Worm (Caenorhabditis elegans) whole organism, dauer: ENCODE results near the gene C25E10.12.

Source experiments
- unc-62 ChIP-seq: sonication (generic microtip); optimal IDR thresholded peaks from 2 replicates; lab custom pipeline; 2017; ENCODE audit warnings: missing biosample characterization, missing genetic modification reagents, missing genetic modification characterization

The C25E10.12 gene

DNA sequence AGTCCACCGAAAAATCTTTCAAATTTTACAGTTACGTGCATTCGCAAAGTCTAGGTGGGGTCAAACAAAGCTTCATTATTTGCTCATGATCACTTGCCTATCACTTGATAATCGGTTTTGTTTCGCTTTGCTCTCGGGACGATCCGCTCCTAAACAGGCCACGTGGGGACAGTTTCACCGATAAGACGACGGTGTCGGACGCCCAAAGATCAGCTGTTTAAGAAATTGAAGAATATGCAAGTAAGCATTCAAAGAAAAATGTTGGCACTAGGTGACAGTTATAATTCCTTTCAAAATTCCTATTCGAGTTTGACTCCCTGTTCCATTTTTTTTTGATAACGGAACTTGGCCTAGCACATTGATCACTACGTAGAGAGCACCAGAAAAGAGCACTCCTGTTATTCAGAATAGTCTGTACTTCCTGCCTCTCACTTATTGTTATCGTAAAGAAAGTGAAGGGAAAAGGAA lies 17.8 kb upstream of the C25E10.12 start:
- TF ChIP-seq unc-62 (GFP tag; lab: Kevin White, UChicago): no peak

DNA sequence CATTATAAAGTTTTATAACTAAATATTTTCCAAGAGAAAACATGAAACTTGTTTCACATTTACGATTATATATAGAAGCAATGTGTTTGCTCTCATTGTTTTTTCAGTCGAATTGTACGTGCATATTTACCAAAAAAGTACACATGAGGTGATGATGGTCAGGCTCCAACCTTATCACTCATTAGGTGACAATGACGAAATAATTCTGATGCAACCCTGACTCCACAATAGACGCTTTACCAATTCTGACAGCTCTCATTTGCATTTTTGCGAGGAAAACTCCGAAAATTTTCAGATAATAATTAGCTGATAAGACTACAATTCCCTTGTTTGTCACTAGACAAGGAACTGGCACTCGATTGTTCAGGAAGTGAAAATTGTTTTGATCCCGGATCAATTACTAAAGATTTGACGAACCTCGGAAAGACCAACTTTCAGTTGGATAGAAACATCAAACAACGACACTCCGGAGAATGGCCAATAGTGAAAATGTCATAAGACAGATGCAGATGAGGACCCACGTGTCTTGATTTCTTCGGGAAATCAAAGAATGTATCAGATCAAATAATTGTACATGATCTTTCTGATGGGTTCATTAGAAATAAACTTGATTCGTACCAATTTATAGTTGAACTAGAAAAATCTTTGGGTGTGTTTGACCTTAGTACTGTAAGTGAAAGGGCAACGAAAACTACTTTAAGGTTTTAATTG lies 16.7 kb upstream of the C25E10.12 start:
- no peak for TF ChIP-seq unc-62 (GFP tag; lab: Kevin White, UChicago)

DNA sequence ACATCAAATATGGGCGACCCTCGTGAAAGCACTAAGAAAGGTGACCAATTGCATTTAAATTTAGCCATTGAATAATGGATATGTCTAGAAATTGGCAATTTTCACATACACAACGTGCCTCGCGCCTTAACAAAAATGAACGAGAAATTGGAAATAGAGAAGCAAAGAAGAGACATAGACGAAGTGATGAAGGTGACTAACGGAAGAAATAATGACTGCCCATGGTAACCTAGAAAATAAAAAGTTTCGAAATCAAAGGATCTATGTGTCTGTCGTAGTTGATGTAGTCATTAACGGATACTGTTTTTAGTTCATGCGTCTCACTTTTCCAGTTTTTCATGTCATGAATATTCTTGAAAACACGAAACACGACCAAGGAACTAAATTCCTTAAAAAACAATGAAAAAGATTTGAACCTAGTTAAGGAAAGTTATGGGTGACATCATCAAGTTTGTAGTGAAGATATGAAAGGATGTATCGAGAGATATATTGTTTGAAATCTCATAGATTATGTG lies 15.9 kb upstream of the C25E10.12 start:
- TF ChIP-seq unc-62 (GFP tag; lab: Kevin White, UChicago): no peak

DNA sequence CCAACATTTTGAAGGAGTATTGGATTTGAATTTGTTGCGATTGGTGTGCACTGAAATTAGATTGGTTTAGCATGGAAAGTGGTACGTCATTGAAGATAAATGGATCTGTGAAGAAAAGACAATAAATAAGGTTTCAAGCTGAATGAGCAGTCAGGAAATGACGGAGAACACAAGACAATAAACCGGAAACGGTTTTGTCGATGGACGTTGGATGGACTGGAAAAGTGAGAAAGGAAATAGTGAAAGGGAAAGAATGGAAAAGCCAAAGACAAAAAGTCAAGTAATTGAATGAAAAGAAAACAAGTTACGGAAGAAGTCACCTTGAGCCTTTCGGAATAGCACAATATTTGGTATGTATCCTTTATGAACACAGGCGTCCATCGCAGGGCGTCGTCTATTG lies 14.0 kb upstream of the C25E10.12 start, which contains the start of gene T27E4.7:
Gene T27E4.7 (minus strand): TSS at position 50 of the 400 bp plus-strand sequence.
- no peak for TF ChIP-seq unc-62 (GFP tag; lab: Kevin White, UChicago)

DNA sequence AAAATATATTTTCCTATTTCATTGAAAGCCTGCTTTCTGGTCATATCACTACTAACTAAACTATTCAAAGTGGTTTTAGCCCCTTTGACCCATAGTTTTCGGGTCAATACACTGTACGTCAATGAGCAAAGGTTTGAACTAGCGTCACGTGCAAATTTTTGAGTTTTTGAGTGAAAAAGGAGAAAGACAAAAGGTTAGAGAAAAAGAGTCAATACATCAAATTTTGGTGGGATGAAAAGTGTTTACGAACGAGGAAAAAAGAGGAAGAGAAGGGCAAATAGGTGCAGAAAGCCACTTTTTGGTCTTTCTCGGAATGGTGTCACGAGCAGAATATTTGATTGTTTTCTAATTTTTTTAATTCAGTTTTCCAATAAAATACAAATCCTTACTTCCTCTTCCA lies 13.6 kb upstream of the C25E10.12 start:
- TF ChIP-seq unc-62 (GFP tag; lab: Kevin White, UChicago): no peak

DNA sequence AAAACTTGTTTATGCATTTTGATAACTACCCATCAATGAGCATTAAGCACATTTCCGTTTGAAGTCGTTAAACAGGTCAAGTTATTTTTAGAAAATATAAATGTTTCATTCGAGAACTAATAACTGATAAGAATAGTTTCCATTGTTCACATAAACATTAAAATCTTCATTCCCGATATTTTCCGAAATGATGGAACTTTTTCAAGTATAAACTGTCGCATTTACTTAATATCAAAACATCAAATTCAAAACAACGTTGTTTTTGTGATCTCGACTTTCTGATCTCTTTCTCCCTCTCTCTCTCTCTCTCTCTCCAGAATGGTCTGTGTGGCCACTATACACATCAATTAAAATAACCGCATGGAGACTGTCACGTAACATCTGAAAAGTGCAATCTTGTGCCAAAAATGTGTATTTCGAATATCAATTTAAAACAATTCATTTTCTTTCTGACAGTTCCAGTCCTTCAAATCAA lies 12.2 kb upstream of the C25E10.12 start:
- no peak for TF ChIP-seq unc-62 (GFP tag; lab: Kevin White, UChicago)

DNA sequence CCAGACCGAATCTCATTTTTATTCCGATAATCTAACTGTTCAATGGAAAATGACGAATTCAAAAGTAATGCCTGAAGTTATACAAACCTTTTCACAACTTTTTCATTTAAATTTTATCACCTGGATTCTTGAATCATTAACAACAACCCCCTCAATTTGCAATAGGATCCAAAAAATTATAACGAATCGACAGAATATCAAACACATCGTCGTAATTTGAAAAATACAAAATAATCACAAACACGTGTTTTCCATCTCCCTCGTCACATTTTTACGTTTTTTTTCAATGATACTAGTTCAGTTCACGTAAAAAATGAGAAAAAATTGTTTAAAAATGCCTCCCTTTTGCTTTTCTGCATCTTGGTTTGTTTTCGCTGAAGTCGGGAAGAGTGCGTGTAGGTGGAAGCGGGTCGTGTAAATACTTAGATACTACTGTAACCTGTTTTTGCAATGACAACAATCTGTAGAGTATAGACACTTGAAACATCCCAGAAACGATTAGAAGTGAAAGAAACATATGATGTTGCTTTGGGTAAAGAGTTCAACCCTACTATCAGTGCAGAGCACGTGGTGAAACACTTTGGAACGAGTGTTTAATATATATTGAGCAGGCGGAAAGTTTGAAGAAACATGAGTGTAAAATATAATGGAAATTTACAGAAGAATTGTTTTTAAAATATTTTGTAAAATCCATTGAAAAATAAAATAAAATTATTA lies 11.2 kb upstream of the C25E10.12 start, which contains the start of gene oac-50:
Gene oac-50 (minus strand): TSS at position 219 of the 717 bp plus-strand sequence.
- TF ChIP-seq unc-62 (GFP tag; lab: Kevin White, UChicago): no peak

DNA sequence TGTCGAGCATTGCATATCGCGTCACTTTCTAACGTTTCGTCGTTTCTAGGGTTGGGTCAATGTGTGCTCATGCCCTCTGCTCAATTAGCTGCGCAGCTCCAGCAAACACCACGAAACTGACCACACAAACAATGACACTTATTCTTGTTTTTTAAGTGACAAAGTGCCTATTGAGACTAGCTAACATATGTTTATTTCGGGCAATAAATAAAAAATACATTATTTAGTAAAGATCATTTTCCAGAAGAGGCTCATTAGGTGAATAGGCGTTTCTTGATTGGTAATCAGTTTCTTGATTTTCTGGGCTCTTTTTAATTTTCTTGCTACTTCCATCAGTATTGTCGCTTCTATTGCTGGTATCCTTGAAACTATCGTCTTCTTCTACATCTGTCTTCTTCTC lies 7.4 kb upstream of the C25E10.12 start, which contains the start of gene T27E4.5:
Gene T27E4.5 (minus strand): TSS at position 101 of the 400 bp plus-strand sequence.
- TF ChIP-seq unc-62 (GFP tag; lab: Kevin White, UChicago): no peak

DNA sequence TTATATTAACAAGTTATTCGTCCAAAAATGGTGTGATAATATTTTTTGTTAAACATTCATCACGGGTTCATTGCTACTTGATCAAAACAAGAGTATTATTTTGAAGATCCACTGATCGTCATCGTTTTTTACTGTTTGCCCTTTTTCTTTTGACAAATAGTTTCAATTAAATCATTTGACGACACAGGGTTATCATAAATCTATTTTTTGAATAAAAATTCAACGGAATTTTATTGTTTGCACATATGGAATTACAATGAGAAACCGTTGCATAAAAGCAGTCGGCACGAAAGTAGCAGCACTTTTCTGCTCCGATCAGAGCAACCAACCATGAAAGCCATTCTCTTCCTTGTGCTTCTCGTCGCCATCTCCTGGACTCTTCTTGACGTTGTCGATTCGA lies 5.4 kb upstream of the C25E10.12 start, which contains the start of gene fip-2:
Gene fip-2 (plus strand): TSS at position 301 of the 400 bp plus-strand sequence.
- TF ChIP-seq unc-62 (GFP tag; lab: Kevin White, UChicago): no peak

DNA sequence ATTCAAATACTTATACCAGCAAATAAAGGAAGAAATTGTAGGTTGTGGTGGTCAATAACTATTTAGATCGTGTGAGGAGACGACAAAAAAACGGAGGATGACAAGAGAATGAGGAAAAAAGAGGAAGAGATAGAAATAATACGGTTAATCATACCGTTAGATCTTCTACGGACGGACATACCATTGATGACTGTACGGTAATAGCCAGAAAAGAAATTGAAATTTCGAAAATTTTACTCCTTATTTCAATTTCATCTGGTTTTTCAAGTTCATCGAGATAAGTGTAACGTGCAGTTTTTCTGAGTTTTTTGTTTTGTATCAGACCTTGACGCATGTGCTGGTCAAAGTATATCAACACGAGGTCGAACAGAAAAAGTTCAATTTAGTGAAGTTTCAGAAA lies 3.7 kb upstream of the C25E10.12 start:
- no peak for TF ChIP-seq unc-62 (GFP tag; lab: Kevin White, UChicago)

DNA sequence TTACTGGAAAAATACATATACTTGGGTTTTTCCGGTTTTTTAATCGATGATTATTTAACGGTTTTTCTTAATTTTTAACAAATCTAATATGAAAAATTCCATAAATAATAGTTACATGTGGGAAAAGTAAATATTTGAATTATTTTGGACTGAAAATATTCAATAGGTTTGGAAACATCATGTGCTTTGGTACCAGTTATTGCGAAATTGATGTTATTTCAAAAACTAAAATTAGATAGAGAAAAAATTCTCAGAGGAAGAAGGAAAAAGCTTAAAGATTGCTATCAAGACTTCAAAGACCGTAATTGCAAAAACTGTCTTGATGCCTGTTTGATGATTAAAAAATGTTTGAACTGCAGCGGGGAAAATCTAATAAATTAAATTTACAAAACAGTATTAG lies 2.8 kb upstream of the C25E10.12 start:
- no peak for TF ChIP-seq unc-62 (GFP tag; lab: Kevin White, UChicago)

DNA sequence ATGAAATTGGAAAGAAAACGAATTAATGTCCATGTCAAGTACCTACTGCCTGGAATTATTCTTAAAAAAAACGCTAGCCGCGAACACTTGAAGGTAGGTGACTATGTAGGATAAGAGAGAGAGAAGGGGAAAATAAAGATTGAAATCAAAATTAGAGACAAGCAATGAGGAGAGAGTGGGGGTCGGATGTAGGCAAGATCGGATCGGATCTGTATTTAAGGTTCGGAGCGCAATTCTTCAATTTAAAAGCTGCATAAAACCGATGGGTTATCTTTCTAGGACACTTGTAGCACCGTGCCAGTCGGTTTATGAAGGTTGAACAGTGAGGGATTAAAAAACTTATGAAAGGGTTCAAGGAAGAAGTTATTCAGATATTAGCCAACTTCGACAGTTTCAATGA lies 893 bp upstream of the C25E10.12 start:
- TF ChIP-seq unc-62 (GFP tag; lab: Kevin White, UChicago): no peak

DNA sequence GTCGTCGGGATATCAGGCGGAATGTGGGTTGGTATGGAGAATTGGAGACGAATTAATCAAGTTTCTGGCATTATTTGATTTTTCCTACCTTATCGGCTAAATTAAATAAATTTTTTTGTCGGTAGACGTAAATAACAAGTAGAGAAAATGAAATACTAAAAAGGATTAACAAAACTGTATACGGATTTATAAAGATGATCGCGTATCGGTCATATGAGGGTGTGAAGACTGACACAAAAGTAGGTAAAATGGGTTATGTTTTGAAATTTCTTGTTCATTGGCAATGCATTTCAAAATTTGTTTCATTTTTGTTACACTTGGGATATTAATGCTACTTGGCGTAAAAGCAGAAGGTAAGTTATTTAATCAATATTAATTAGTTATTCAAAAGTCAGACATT lies 2.8 kb downstream of the C25E10.12 start, which contains the start of the genes C25E10.16 and C25E10.13:
Gene C25E10.16 (minus strand): TSS at position 101 of the 400 bp plus-strand sequence.
Gene C25E10.13 (plus strand): TSS at position 256 of the 400 bp plus-strand sequence.
- TF ChIP-seq unc-62 (GFP tag; lab: Kevin White, UChicago): no peak

DNA sequence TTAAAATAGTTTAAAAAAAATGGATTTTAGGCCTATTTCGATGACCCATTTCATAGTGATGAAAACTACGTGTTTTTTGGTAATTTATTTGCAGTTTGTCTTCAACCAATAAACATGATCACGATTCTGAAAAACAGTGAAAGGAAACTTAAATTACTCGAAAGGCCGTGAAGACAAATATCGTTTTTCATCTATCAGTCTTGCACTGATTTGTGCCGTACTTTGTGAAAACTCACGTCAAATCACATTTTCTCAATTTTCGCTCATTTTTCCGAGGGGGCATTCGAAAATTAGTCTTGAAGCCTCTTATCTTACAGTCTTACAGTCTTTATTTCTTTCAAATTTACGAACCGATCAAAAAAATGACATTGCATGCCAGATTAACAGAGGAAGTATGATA lies 3.6 kb downstream of the C25E10.12 start, which contains the start of gene C25E10.11:
Gene C25E10.11 (minus strand): TSS at position 101 of the 400 bp plus-strand sequence.
- TF ChIP-seq unc-62 (GFP tag; lab: Kevin White, UChicago): no peak

DNA sequence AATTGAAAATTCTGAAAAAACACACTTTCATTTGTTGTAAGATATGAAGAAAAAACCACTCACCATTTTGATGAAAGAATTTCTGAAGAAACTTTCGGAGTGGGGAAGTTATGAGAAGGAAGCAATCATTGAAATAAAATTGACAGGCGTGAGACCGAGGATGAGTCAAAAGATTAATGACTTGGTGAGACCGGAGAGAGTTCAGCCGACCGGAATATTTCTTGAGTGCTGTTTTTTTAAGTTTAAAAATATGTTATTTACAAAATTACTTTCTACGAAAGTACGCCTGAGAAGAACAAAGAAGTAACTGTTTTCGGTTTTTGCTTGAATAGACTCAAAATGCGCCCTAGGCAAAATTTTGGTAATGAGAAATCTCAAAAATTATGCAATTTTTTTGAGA lies 6.0 kb downstream of the C25E10.12 start, which contains the start of gene C25E10.10:
Gene C25E10.10 (minus strand): TSS at position 101 of the 400 bp plus-strand sequence.
- no peak for TF ChIP-seq unc-62 (GFP tag; lab: Kevin White, UChicago)

DNA sequence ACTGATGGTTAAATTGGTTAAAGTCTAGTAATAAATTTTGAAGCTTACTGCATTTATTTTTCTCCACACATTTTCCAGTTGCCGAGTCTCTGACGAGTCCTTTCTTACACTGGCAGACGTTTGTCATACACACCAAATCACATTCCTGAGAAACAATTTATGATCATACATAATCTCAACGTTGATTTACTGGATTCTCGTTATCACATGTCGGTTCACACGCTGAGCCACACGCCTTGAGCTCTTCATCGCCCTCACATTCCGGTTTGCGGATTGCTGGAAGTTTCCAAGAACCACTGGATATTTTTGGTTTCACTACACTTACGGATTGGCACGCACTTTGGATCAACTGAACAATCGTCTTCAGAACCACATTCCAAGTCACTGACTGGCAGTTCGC lies 6.6 kb downstream of the C25E10.12 start:
- TF ChIP-seq unc-62 (GFP tag; lab: Kevin White, UChicago): no peak
